Worm (Caenorhabditis elegans): ENCODE data around the gene C08E3.13.

Gene C08E3.13

ce11 chrII:1613972-1614371 is 18.1 kb downstream of the C08E3.13 start, which contains the start of gene fbxa-164:
fbxa-164 (minus strand) TSS chrII:1614072.
- TF ChIP-seq tab-1 (GFP tag; IDR thresholded peaks at IDR 0.05) (no peak), T22C8.4 (GFP tag; IDR thresholded peaks at IDR 0.05) (no peak), med-1 (GFP tag; optimal IDR thresholded peaks at IDR 0.05; ENCODE audit: insufficient read depth) (no peak), ztf-29 (GFP tag; IDR thresholded peaks at IDR 0.05) (no peak), cog-1 (tag; optimal IDR thresholded peaks at IDR 0.05) (no peak), ztf-23 (GFP tag; IDR thresholded peaks at IDR 0.05) (no peak), klf-2 (GFP tag; conservative IDR thresholded peaks at IDR 0.05) (no peak), flt-1 (GFP tag; IDR thresholded peaks at IDR 0.05) (no peak), ref-1 (GFP tag; conservative IDR thresholded peaks at IDR 0.05) (no peak)

ce11 chrII:1610630-1611029 is 21.5 kb downstream of the C08E3.13 start, which contains the start of gene fbxa-163:
fbxa-163 (minus strand) TSS chrII:1610730.
- TF ChIP-seq T22C8.4 (GFP tag; IDR thresholded peaks at IDR 0.05), result no peak
- TF ChIP-seq klf-2 (GFP tag; conservative IDR thresholded peaks at IDR 0.05), result no peak
- no peak for TF ChIP-seq ztf-23 (GFP tag; IDR thresholded peaks at IDR 0.05)
- no peak for TF ChIP-seq flt-1 (GFP tag; IDR thresholded peaks at IDR 0.05)
- no peak for TF ChIP-seq ztf-29 (GFP tag; IDR thresholded peaks at IDR 0.05)
- TF ChIP-seq ref-1 (GFP tag; conservative IDR thresholded peaks at IDR 0.05), result no peak
- no peak for TF ChIP-seq tab-1 (GFP tag; IDR thresholded peaks at IDR 0.05)
- TF ChIP-seq cog-1 (tag; optimal IDR thresholded peaks at IDR 0.05), result no peak
- TF ChIP-seq med-1 (GFP tag; optimal IDR thresholded peaks at IDR 0.05; ENCODE audit: insufficient read depth), result no peak

- TF ChIP-seq med-1 (GFP tag; optimal IDR thresholded peaks at IDR 0.05; ENCODE audit: insufficient read depth), result no peak
- TF ChIP-seq ref-1 (GFP tag; conservative IDR thresholded peaks at IDR 0.05), result no peak
- TF ChIP-seq tab-1 (GFP tag; IDR thresholded peaks at IDR 0.05), result no peak
- no peak for TF ChIP-seq T22C8.4 (GFP tag; IDR thresholded peaks at IDR 0.05)
- no peak for TF ChIP-seq klf-2 (GFP tag; conservative IDR thresholded peaks at IDR 0.05)
- no peak for TF ChIP-seq cog-1 (tag; optimal IDR thresholded peaks at IDR 0.05)
- TF ChIP-seq ztf-23 (GFP tag; IDR thresholded peaks at IDR 0.05), result no peak
- no peak for TF ChIP-seq flt-1 (GFP tag; IDR thresholded peaks at IDR 0.05)
Observed at ce11 chrII:1608915-1609314, 23.2 kb downstream of the C08E3.13 start.

DNA sequence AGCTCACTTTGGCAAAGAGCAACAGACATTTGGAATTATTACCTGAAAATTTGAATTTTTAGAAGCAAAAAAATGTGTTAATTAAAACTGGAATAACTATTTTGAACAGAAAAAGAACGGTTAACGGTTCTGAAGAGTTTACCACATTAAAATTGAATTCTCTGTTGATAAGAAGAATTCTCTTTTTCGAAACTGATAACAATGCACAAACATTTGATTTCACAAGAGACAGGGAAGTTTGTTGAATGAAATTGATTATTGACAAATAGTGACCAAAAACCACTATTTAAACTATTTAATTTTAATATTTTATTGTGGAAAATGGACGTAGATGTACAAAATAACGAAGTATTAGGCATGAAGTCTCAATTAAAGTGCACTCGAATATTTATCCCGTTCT is 24.5 kb downstream of the C08E3.13 start:
- TF ChIP-seq tab-1 (GFP tag; IDR thresholded peaks at IDR 0.05), result no peak
- TF ChIP-seq ztf-29 (GFP tag; IDR thresholded peaks at IDR 0.05), result no peak
- TF ChIP-seq cog-1 (tag; optimal IDR thresholded peaks at IDR 0.05), result no peak
- no peak for TF ChIP-seq ztf-23 (GFP tag; IDR thresholded peaks at IDR 0.05)
- no peak for TF ChIP-seq T22C8.4 (GFP tag; IDR thresholded peaks at IDR 0.05)
- TF ChIP-seq med-1 (GFP tag; optimal IDR thresholded peaks at IDR 0.05; ENCODE audit: insufficient read depth), result no peak
- no peak for TF ChIP-seq flt-1 (GFP tag; IDR thresholded peaks at IDR 0.05)
- TF ChIP-seq ref-1 (GFP tag; conservative IDR thresholded peaks at IDR 0.05), result no peak
- TF ChIP-seq klf-2 (GFP tag; conservative IDR thresholded peaks at IDR 0.05), result no peak

DNA sequence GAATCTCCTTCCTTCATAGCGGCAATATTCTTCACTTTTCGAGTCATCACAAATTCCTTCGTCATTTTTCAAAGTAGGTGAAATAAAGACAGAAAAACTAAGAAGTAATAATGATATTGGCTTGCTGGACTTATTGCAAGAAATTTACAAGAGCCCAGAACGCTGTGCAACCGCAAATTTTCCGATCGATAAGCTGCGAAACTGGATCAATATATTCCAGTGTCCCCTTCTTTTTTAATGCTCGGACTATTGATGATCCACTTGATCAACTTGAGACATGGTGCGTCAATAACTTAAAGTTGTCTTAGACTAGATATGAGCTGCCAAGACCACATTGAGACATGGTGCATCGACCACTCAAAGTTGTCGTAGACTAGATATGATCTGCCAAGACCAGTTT is 26.0 kb downstream of the C08E3.13 start, which contains the start of gene bath-33:
Gene bath-33 (minus strand): TSS at position 101 of the 400 bp plus-strand sequence.
- TF ChIP-seq T22C8.4 (GFP tag; IDR thresholded peaks at IDR 0.05) (no peak), ztf-23 (GFP tag; IDR thresholded peaks at IDR 0.05) (no peak), cog-1 (tag; optimal IDR thresholded peaks at IDR 0.05) (no peak), ztf-29 (GFP tag; IDR thresholded peaks at IDR 0.05) (no peak), ref-1 (GFP tag; conservative IDR thresholded peaks at IDR 0.05) (no peak), klf-2 (GFP tag; conservative IDR thresholded peaks at IDR 0.05) (no peak), med-1 (GFP tag; optimal IDR thresholded peaks at IDR 0.05; ENCODE audit: insufficient read depth) (no peak), tab-1 (GFP tag; IDR thresholded peaks at IDR 0.05) (no peak), flt-1 (GFP tag; IDR thresholded peaks at IDR 0.05) (no peak)

DNA sequence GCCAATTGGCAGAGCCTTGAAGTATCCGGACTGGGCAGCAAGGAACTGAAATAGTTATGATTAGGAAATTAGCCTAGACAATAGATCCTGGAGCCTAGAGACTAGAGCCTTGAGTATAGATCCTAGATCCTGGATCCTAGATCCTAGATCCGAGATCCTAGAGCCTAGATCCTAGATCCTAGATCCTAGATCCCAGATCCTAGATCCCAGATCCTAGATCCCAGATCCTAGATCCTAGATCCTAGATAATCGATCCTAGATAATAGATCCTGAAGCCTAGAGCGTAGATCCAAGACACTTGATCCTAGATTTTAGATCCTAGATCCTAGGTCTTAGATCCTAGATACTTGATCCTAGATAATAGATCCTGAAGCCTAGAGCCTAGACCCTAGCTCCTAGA is 27.1 kb downstream of the C08E3.13 start:
- TF ChIP-seq cog-1 (tag; optimal IDR thresholded peaks at IDR 0.05) (no peak), tab-1 (GFP tag; IDR thresholded peaks at IDR 0.05) (no peak), ztf-23 (GFP tag; IDR thresholded peaks at IDR 0.05) (no peak), T22C8.4 (GFP tag; IDR thresholded peaks at IDR 0.05) (no peak), ztf-29 (GFP tag; IDR thresholded peaks at IDR 0.05) (no peak)

DNA sequence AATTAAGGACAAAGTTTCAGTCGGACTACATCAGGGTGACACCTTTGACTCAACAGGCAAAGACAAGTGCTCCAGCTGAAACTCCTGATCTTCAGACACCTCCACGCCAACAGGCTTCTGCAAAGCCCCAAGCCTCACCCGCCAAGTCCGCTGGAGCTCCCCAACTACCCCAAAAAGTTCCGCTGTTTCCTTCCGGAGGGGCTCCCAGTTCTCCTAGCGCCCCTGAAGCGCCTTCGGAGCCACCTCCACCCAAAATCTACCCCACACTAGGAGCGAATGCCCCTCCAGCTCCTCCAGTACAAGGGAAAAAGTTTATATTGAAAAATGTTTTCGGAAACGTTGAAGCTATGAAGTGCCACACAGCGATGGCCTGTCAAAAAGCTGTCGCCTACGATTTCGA is 29.1 kb downstream of the C08E3.13 start:
- TF ChIP-seq klf-2 (GFP tag; conservative IDR thresholded peaks at IDR 0.05) (no peak), cog-1 (tag; optimal IDR thresholded peaks at IDR 0.05) (no peak), ztf-29 (GFP tag; IDR thresholded peaks at IDR 0.05) (no peak)

DNA sequence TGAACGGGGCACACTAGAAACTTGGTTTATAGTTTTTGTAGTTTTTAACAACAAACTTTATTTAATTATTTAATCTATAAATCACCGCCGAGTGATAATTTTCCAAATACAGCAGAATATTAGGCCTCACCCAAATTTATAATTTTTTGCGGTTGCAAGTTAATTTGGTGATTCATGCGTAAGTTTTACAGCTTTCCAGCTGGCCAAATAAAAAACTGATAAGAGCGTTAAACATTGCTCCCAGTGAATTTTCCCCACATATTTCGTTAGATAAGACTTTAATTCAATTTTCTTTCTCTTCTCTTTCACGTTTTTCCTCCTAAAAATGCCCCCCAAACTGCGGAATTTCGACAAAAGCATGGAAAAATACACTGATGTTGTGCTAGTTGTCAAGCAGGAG is 30.6 kb downstream of the C08E3.13 start, which contains the start of gene bath-47:
Gene bath-47 (plus strand): TSS at position 305 of the 400 bp plus-strand sequence.
- TF ChIP-seq ztf-29 (GFP tag; IDR thresholded peaks at IDR 0.05) (no peak), ztf-23 (GFP tag; IDR thresholded peaks at IDR 0.05) (no peak), ref-1 (GFP tag; conservative IDR thresholded peaks at IDR 0.05) (no peak), tab-1 (GFP tag; IDR thresholded peaks at IDR 0.05) (no peak), klf-2 (GFP tag; conservative IDR thresholded peaks at IDR 0.05) (no peak), cog-1 (tag; optimal IDR thresholded peaks at IDR 0.05) (no peak), flt-1 (GFP tag; IDR thresholded peaks at IDR 0.05) (no peak), T22C8.4 (GFP tag; IDR thresholded peaks at IDR 0.05) (no peak), med-1 (GFP tag; optimal IDR thresholded peaks at IDR 0.05; ENCODE audit: insufficient read depth) (no peak)

DNA sequence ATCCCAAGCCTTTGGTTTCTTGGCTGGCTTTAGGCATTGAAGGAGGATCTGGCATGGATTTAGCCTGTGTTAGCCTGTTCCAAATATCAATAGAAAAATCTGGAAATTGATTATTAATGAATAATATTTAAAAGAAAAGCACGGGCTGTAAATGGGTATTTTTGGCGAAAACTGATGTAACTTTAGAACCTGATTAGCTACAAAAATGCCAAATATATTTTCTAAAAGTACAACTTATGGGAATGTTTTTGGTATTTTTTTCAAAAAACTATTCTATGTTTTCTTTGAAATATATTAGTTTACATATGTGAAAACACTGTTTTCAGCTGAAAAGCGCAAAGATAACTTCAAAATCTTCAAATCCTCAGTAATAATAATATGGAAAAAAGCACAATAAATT is 31.5 kb downstream of the C08E3.13 start, which contains the start of gene bath-26:
Gene bath-26 (minus strand): TSS at position 101 of the 400 bp plus-strand sequence.
- TF ChIP-seq T22C8.4 (GFP tag; IDR thresholded peaks at IDR 0.05) (no peak), cog-1 (tag; optimal IDR thresholded peaks at IDR 0.05) (no peak), med-1 (GFP tag; optimal IDR thresholded peaks at IDR 0.05; ENCODE audit: insufficient read depth) (no peak), klf-2 (GFP tag; conservative IDR thresholded peaks at IDR 0.05) (no peak), ref-1 (GFP tag; conservative IDR thresholded peaks at IDR 0.05) (no peak), ztf-29 (GFP tag; IDR thresholded peaks at IDR 0.05) (no peak), tab-1 (GFP tag; IDR thresholded peaks at IDR 0.05) (no peak), ztf-23 (GFP tag; IDR thresholded peaks at IDR 0.05) (no peak), flt-1 (GFP tag; IDR thresholded peaks at IDR 0.05) (no peak)

Data from whole organism, midembryonic.